Fruit fly (Drosophila melanogaster): Measurements from ENCODE around the gene CG43993.

Gene CG43993

DNA sequence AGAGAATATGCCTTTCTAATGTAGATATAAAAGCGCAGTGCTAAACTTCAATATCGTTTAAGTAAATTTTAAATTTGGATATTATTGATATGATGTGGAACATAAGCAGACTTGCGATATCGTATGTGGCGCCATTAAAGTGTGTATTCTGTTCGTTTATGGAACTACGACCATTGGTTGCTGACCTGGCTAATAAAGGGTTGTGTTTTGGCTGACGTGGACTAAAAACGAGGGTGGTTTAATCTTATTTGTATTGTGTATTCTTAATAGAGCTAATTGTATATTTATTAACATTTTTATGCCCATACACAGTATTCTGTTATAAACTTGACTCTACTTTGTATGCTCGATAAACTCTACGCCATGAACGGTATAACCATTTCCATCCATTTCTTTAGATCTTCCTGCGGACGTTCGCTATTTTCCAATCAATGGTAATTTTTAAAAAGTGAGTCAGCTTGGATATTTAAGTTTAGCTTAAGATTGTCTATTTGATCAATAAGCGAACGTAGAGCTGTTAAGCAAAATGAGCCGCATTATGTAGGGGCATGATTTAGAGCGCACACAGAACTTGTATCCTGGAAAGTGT is 34.4 kb downstream of the CG43993 start:
- TF ChIP-seq CG8478 (optimal IDR thresholded peaks at IDR 0.05) = no peak
- TF ChIP-seq Dll (optimal IDR thresholded peaks at IDR 0.05) = no peak
- TF ChIP-seq usp (GFP tag; optimal IDR thresholded peaks at IDR 0.05) = no peak
- TF ChIP-seq psq (optimal IDR thresholded peaks at IDR 0.05) = no peak
- no peak for TF ChIP-seq EcR (GFP tag; optimal IDR thresholded peaks at IDR 0.05)
- TF ChIP-seq pan (optimal IDR thresholded peaks at IDR 0.05) = no peak

DNA sequence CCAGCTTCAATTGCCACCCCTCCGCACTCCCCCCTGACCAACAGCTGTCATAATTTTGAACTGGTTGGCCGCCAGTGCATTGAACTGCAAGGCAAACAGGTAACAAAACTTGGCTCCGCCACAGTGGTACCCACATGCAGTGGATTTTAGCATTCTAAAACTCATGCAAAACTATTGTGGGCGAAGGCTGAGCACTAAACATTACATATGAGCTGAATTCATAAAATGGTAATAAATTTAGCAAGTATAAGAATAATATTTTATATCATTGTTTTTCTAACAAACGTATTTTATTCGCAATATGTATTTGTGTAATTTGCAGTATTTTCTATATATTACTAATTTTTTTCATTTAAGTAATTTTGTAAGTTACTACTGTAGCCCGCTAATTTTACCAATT is 40.0 kb downstream of the CG43993 start:
- TF ChIP-seq usp (GFP tag; optimal IDR thresholded peaks at IDR 0.05) (no peak), Dll (optimal IDR thresholded peaks at IDR 0.05) (no peak), EcR (GFP tag; optimal IDR thresholded peaks at IDR 0.05) (peak in 1 of 2 experiments; percentile 44), psq (optimal IDR thresholded peaks at IDR 0.05) (no peak), pan (optimal IDR thresholded peaks at IDR 0.05) (no peak), CG8478 (optimal IDR thresholded peaks at IDR 0.05) (no peak)

- TF ChIP-seq usp (GFP tag; optimal IDR thresholded peaks at IDR 0.05) (no peak), CG8478 (optimal IDR thresholded peaks at IDR 0.05) (no peak)
Measured at dm6 chr3L:12073076-12073475, 40.7 kb downstream of the CG43993 start.

dm6 chr3L:12073861-12074633 is 41.7 kb downstream of the CG43993 start:
- TF ChIP-seq pan (optimal IDR thresholded peaks at IDR 0.05) = no peak
- no peak for TF ChIP-seq CG8478 (optimal IDR thresholded peaks at IDR 0.05)

DNA sequence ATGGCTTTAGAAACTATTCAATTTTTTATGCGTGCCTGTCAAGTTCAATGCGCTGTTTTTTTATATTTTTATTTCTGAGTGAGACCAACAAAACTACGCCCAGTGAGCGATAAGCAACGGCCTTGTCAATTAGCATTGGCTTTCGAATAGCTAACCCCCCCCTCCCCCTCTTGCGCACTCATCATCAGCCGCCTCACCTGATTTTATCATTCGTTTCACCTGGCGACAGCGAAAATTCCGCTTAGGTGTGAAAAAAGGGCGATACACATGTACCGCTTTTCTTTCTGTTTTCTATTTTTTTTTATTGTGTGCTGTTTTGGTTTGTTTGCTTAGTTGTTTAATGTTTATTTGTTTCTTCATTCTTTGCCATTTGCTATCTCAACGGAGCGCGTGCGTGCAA is 42.6 kb downstream of the CG43993 start:
- no peak for TF ChIP-seq EcR (GFP tag; optimal IDR thresholded peaks at IDR 0.05)
- TF ChIP-seq psq (optimal IDR thresholded peaks at IDR 0.05) = no peak
- no peak for TF ChIP-seq Dll (optimal IDR thresholded peaks at IDR 0.05)
- TF ChIP-seq CG8478 (optimal IDR thresholded peaks at IDR 0.05) = no peak
- no peak for TF ChIP-seq pan (optimal IDR thresholded peaks at IDR 0.05)
- no peak for TF ChIP-seq usp (GFP tag; optimal IDR thresholded peaks at IDR 0.05)

DNA sequence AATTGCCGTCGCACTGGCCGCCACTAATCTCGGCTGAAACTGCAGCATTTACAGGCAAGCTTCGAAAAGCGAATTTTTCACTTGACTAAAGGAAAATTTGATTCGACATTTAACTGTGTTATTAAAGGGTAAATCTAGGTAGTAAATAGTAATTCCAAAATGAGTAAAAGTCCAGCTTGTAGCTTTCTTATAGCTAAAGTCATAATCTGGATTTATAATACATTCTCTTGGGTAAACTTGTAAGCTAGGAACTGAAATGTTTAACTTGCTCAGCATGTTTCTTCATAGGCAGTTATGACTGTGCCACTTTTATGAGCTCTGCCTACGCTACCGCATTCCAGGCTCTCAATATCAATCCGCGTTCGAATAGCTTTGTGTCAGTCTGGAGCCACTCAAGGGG is 44.0 kb downstream of the CG43993 start:
- no peak for TF ChIP-seq usp (GFP tag; optimal IDR thresholded peaks at IDR 0.05)
- TF ChIP-seq Dll (optimal IDR thresholded peaks at IDR 0.05) = no peak
- no peak for TF ChIP-seq EcR (GFP tag; optimal IDR thresholded peaks at IDR 0.05)
- no peak for TF ChIP-seq pan (optimal IDR thresholded peaks at IDR 0.05)
- TF ChIP-seq psq (optimal IDR thresholded peaks at IDR 0.05) = no peak
- TF ChIP-seq CG8478 (optimal IDR thresholded peaks at IDR 0.05) = no peak

- TF ChIP-seq Dll (optimal IDR thresholded peaks at IDR 0.05) = no peak
- TF ChIP-seq EcR (GFP tag; optimal IDR thresholded peaks at IDR 0.05) = no peak
- no peak for TF ChIP-seq CG8478 (optimal IDR thresholded peaks at IDR 0.05)
- no peak for TF ChIP-seq usp (GFP tag; optimal IDR thresholded peaks at IDR 0.05)
- TF ChIP-seq pan (optimal IDR thresholded peaks at IDR 0.05) = no peak
- no peak for TF ChIP-seq psq (optimal IDR thresholded peaks at IDR 0.05)
Measured at dm6 chr3L:12077348-12077747, 45.0 kb downstream of the CG43993 start.

dm6 chr3L:12077953-12078352 is 45.6 kb downstream of the CG43993 start:
- TF ChIP-seq usp (GFP tag; optimal IDR thresholded peaks at IDR 0.05) (no peak), psq (optimal IDR thresholded peaks at IDR 0.05) (no peak), EcR (GFP tag; optimal IDR thresholded peaks at IDR 0.05) (no peak), pan (optimal IDR thresholded peaks at IDR 0.05) (no peak), CG8478 (optimal IDR thresholded peaks at IDR 0.05) (no peak), Dll (optimal IDR thresholded peaks at IDR 0.05) (no peak)

- TF ChIP-seq usp (GFP tag; optimal IDR thresholded peaks at IDR 0.05) (no peak), psq (optimal IDR thresholded peaks at IDR 0.05) (no peak), CG8478 (optimal IDR thresholded peaks at IDR 0.05) (no peak), pan (optimal IDR thresholded peaks at IDR 0.05) (no peak), Dll (optimal IDR thresholded peaks at IDR 0.05) (no peak), EcR (GFP tag; optimal IDR thresholded peaks at IDR 0.05) (no peak)
Measured at dm6 chr3L:12078551-12079318, 46.4 kb downstream of the CG43993 start.

dm6 chr3L:12079319-12079933 is 47.1 kb downstream of the CG43993 start:
- TF ChIP-seq CG8478 (optimal IDR thresholded peaks at IDR 0.05) = no peak
- no peak for TF ChIP-seq EcR (GFP tag; optimal IDR thresholded peaks at IDR 0.05)
- no peak for TF ChIP-seq usp (GFP tag; optimal IDR thresholded peaks at IDR 0.05)
- no peak for TF ChIP-seq Dll (optimal IDR thresholded peaks at IDR 0.05)
- TF ChIP-seq psq (optimal IDR thresholded peaks at IDR 0.05) = no peak
- no peak for TF ChIP-seq pan (optimal IDR thresholded peaks at IDR 0.05)

DNA sequence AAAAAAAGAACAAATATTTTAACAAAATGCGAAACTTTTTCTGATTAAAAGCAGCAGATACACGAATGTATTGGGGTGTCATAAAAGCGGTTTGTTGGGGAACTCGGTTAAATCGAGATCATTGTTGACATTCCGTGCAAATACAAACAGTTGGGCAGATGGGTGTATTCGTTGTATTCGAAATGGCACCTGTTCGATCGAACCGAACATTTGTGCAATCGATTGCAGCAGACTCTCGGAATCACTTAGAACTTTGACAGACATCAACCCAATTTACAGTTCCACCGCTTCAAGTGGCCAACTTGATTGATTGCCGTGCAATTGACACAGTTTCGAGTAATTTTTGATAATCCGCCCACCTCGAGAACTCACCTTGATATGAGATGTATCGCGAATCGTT is 48.1 kb downstream of the CG43993 start:
- TF ChIP-seq CG8478 (optimal IDR thresholded peaks at IDR 0.05) = no peak
- no peak for TF ChIP-seq pan (optimal IDR thresholded peaks at IDR 0.05)
- no peak for TF ChIP-seq usp (GFP tag; optimal IDR thresholded peaks at IDR 0.05)
- no peak for TF ChIP-seq EcR (GFP tag; optimal IDR thresholded peaks at IDR 0.05)
- no peak for TF ChIP-seq Dll (optimal IDR thresholded peaks at IDR 0.05)
- TF ChIP-seq psq (optimal IDR thresholded peaks at IDR 0.05) = no peak
